Worm (Caenorhabditis elegans): ENCODE data around the gene gpx-3.
A peak's percentile ranks its signal among the peaks of the same experiment; 100 is the strongest.

Gene gpx-3

DNA sequence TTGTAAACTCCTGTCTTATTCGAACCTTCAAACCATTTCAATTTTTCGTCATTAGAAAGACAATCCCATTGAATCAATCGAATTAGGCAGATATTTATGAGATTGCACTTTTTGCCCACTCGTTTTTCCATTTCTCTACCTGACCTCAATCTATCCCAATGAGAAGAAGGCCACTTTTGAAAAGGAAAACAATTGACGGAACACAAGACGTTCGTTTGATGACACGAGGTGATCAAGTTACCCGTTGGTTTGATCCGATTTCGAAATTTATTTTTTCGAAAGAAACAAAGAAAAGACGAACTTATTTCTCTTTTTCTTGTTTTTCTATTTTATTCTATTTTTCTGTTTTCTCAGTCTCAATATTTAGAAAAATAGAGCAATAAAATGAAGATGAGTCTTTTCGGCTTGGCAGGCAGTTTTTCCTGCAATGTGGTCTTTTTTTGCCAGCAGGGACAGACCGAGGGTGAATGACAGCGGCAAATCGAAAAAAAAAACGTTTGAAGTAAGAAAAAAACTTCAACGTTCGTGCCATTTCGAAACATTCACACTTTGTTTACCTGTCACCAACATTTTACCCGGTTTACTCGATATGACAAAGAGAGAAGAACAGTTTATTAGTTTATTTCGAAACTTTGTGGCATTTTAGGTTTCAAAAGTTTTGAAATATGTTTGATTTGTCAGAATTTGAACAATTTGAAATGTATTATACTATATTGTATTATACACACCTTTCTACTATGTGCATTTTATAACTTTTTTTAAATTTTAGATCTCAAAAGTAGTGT is 39.5 kb upstream of the gpx-3 start:
- peak; percentile 66 for TF ChIP-seq hlh-30 (tag; optimal IDR thresholded peaks at IDR 0.05; ENCODE audit: insufficient read depth)
- peak in 1 of 2 experiments; percentile 25 for TF ChIP-seq unc-62 (GFP tag; optimal IDR thresholded peaks at IDR 0.05 in 1 of 2)
- TF ChIP-seq unc-62 (tag; optimal IDR thresholded peaks at IDR 0.05) = no peak
- TF ChIP-seq snpc-4 (tag; optimal IDR thresholded peaks at IDR 0.05) = no peak
- peak in 1 of 2 experiments; percentile 18 for TF ChIP-seq daf-16 (GFP tag; optimal IDR thresholded peaks at IDR 0.05)
- TF ChIP-seq daf-16 (tag; optimal IDR thresholded peaks at IDR 0.05) = no peak
- TF ChIP-seq mdl-1 (tag; optimal IDR thresholded peaks at IDR 0.05) = no peak
- no peak for TF ChIP-seq pha-4 (GFP tag; IDR thresholded peaks at IDR 0.05)
- peak; percentile 15 for TF ChIP-seq pha-4 (tag; optimal IDR thresholded peaks at IDR 0.05)
- TF ChIP-seq aha-1 (tag) = peak; percentile 80
- no peak for TF ChIP-seq lir-3 (tag; optimal IDR thresholded peaks at IDR 0.05)

ce11 chrX:9548890-9549289 is 38.9 kb upstream of the gpx-3 start:
- TF ChIP-seq vab-7 (GFP tag; IDR thresholded peaks at IDR 0.05) = no peak
- no peak for TF ChIP-seq ztf-7 (tag; optimal IDR thresholded peaks at IDR 0.05)
- no peak for TF ChIP-seq lim-7 (GFP tag; IDR thresholded peaks at IDR 0.05)
- no peak for TF ChIP-seq duxl-1 (tag; optimal IDR thresholded peaks at IDR 0.05; ENCODE audit: poor library complexity)
- TF ChIP-seq saeg-2 (GFP tag; IDR thresholded peaks at IDR 0.05) = no peak
- TF ChIP-seq mes-2 (tag; optimal IDR thresholded peaks at IDR 0.05; ENCODE audit: poor library complexity, severe bottlenecking) = peak; percentile 32
- no peak for TF ChIP-seq Y75B8A.6 (GFP tag; IDR thresholded peaks at IDR 0.05)
- TF ChIP-seq hmg-1.1 (GFP tag; IDR thresholded peaks at IDR 0.05) = no peak
- TF ChIP-seq hlh-11 (tag; optimal IDR thresholded peaks at IDR 0.05) = peak; percentile 32
- TF ChIP-seq ceh-20 (GFP tag; IDR thresholded peaks at IDR 0.05) = no peak
- TF ChIP-seq ceh-44 (GFP tag; IDR thresholded peaks at IDR 0.05) = no peak
- no peak for TF ChIP-seq ceh-82 (tag; optimal IDR thresholded peaks at IDR 0.05)
- TF ChIP-seq nhr-25 (tag; optimal IDR thresholded peaks at IDR 0.05; ENCODE audit: borderline replicate concordance, insufficient read depth) = peak; percentile 6
- TF ChIP-seq gei-8 (GFP tag; optimal IDR thresholded peaks at IDR 0.05) = no peak
- no peak for TF ChIP-seq lin-39 (tag; optimal IDR thresholded peaks at IDR 0.05)
- TF ChIP-seq zip-2 (tag; optimal IDR thresholded peaks at IDR 0.05) = no peak
- no peak for TF ChIP-seq daf-8 (GFP tag; IDR thresholded peaks at IDR 0.05)
- no peak for TF ChIP-seq daf-16 (GFP tag; optimal IDR thresholded peaks at IDR 0.05)
- peak; percentile 14 for TF ChIP-seq daf-16 (tag; optimal IDR thresholded peaks at IDR 0.05)
- TF ChIP-seq nhr-111 (GFP tag; optimal IDR thresholded peaks at IDR 0.05) = no peak
- no peak for TF ChIP-seq spr-1 (tag; optimal IDR thresholded peaks at IDR 0.05)
- TF ChIP-seq lin-1 (GFP tag; IDR thresholded peaks at IDR 0.05) = no peak
- TF ChIP-seq spr-3 (GFP tag; optimal IDR thresholded peaks at IDR 0.05) = no peak
- no peak for TF ChIP-seq unc-39 (tag; optimal IDR thresholded peaks at IDR 0.05)
- no peak for TF ChIP-seq lin-13 (GFP tag; optimal IDR thresholded peaks at IDR 0.05)
- no peak for TF ChIP-seq R02D3.7 (tag; optimal IDR thresholded peaks at IDR 0.05)
- peak; percentile 46 for TF ChIP-seq hlh-30 (tag; optimal IDR thresholded peaks at IDR 0.05; ENCODE audit: insufficient read depth)
- TF ChIP-seq nhr-77 (tag; optimal IDR thresholded peaks at IDR 0.05) = no peak
- no peak for TF ChIP-seq F44E2.7 (GFP tag; IDR thresholded peaks at IDR 0.05)
- TF ChIP-seq pqm-1 (tag; optimal IDR thresholded peaks at IDR 0.05) = no peak
- no peak for TF ChIP-seq nhr-41 (GFP tag; IDR thresholded peaks at IDR 0.05)
- no peak for TF ChIP-seq madf-5 (GFP tag; IDR thresholded peaks at IDR 0.05)
- TF ChIP-seq F49E8.2 (tag; optimal IDR thresholded peaks at IDR 0.05; ENCODE audit: borderline replicate concordance) = no peak
- peak in 1 of 2 experiments; percentile 91 for TF ChIP-seq unc-62 (GFP tag; optimal IDR thresholded peaks at IDR 0.05 in 1 of 2)
- TF ChIP-seq unc-62 (tag; optimal IDR thresholded peaks at IDR 0.05) = no peak
- no peak for TF ChIP-seq mdt-29 (GFP tag; IDR thresholded peaks at IDR 0.05)
- peak; percentile 19 for TF ChIP-seq nhr-6 (tag; optimal IDR thresholded peaks at IDR 0.05)
- no peak for TF ChIP-seq madf-9 (GFP tag; conservative IDR thresholded peaks at IDR 0.05)
- TF ChIP-seq pha-4 (GFP tag; IDR thresholded peaks at IDR 0.05) = no peak
- no peak for TF ChIP-seq pha-4 (tag; optimal IDR thresholded peaks at IDR 0.05)
- no peak for TF ChIP-seq nhr-10 (tag; optimal IDR thresholded peaks at IDR 0.05)
- no peak for TF ChIP-seq Y105C5A.15 (GFP tag; IDR thresholded peaks at IDR 0.05)
- TF ChIP-seq mdl-1 (tag; optimal IDR thresholded peaks at IDR 0.05) = peak in 1 of 2 experiments; percentile 20
- TF ChIP-seq tag-97 (GFP tag; IDR thresholded peaks at IDR 0.05) = no peak
- TF ChIP-seq mep-1 (tag; optimal IDR thresholded peaks at IDR 0.05) = no peak

Measured in whole organism, L4 larva.